Worm (Caenorhabditis elegans): ENCODE measurements around the gene mlc-5.

- TF ChIP-seq M03D4.4 (tag; optimal IDR thresholded peaks at IDR 0.05) (no peak), snpc-4 (tag; optimal IDR thresholded peaks at IDR 0.05) (no peak), tbx-8 (GFP tag; optimal IDR thresholded peaks at IDR 0.05) (no peak)
Measured at ce11 chrIII:13657975-13658374, 34.9 kb downstream of the mlc-5 start.

Measured in whole organism, mixed stage, embryonic.